Worm (Caenorhabditis elegans) whole organism, young adult: ENCODE measurements around the gene rps-0.
A peak's percentile ranks its signal among the peaks of the same experiment; 100 is the strongest.

Experiments
- B0019.2 ChIP-seq: fragments of 200-800 bp; sonication (Bioruptor generic); conservative IDR thresholded peaks from 2 replicates; pipeline ENCODE4 v1.3.6; 2022; ENCODE audit warnings: missing genetic modification reagents, missing genetic modification characterization, missing compliant biosample characterization
- B0261.1 ChIP-seq: sonication (generic microtip); optimal IDR thresholded peaks from 2 replicates; lab custom pipeline; 2016; ENCODE audit warnings: mild to moderate bottlenecking, missing genetic modification characterization, moderate library complexity, missing compliant biosample characterization
- C06A6.2 ChIP-seq: fragments of 200-800 bp; sonication (Bioruptor generic); conservative IDR thresholded peaks from 2 replicates; pipeline ENCODE4 v1.3.6; 2022; ENCODE audit warnings: missing genetic modification characterization, missing compliant biosample characterization
- D2030.7 ChIP-seq: fragments of 200-800 bp; sonication (Bioruptor generic); IDR thresholded peaks from 2 replicates; pipeline ENCODE4 v1.3.6; 2022; ENCODE audit warnings: missing genetic modification reagents, missing genetic modification characterization, missing compliant biosample characterization
- F33H1.4 ChIP-seq: fragments of 200-800 bp; sonication (Bioruptor generic); IDR thresholded peaks from 2 replicates; pipeline ENCODE4 v1.3.6; 2022; ENCODE audit warnings: missing genetic modification reagents, missing genetic modification characterization, missing compliant biosample characterization
- F49E8.2 ChIP-seq: sonication (generic microtip); optimal IDR thresholded peaks from 3 replicates; lab custom pipeline; 2017; ENCODE audit warnings: missing genetic modification characterization, mild to moderate bottlenecking, missing compliant biosample characterization, antibody characterized with exemption, moderate library complexity; ENCODE audit not compliant: insufficient read depth
- K11D2.4 ChIP-seq: fragments of 200-800 bp; sonication (Bioruptor generic); IDR thresholded peaks from 2 replicates; pipeline ENCODE4 v1.3.6; 2022; ENCODE audit warnings: missing genetic modification reagents, missing genetic modification characterization, missing compliant biosample characterization
- Y53G8AR.9 ChIP-seq: fragments of 200-800 bp; sonication (Bioruptor generic); conservative IDR thresholded peaks from 2 replicates; pipeline ENCODE4 v1.3.6; 2022; ENCODE audit warnings: missing genetic modification reagents, missing genetic modification characterization, missing compliant biosample characterization
- Y95B8A.8 ChIP-seq: fragments of 200-800 bp; sonication (Bioruptor generic); IDR thresholded peaks from 2 replicates; pipeline ENCODE4 v1.3.6; 2022; ENCODE audit warnings: missing genetic modification reagents, missing genetic modification characterization, missing compliant biosample characterization
- attf-5 ChIP-seq: fragments of 200-800 bp; sonication (Bioruptor generic); optimal IDR thresholded peaks from 2 replicates; lab custom pipeline; 2018; ENCODE audit warnings: mild to moderate bottlenecking, missing genetic modification characterization, missing compliant biosample characterization
- ceh-100 ChIP-seq: fragments of 200-800 bp; sonication (Bioruptor generic); IDR thresholded peaks from 2 replicates; pipeline ENCODE4 v1.3.6; 2022; ENCODE audit warnings: missing genetic modification reagents, missing genetic modification characterization, missing compliant biosample characterization
- ceh-58 ChIP-seq: fragments of 200-800 bp; sonication (Bioruptor generic); IDR thresholded peaks from 2 replicates; pipeline ENCODE4 v1.3.6; 2022; ENCODE audit warnings: missing genetic modification characterization, missing compliant biosample characterization
- ceh-91 ChIP-seq: fragments of 200-800 bp; sonication (Bioruptor generic); IDR thresholded peaks from 2 replicates; pipeline ENCODE4 v1.3.6; 2022; ENCODE audit warnings: missing genetic modification reagents, missing genetic modification characterization, missing compliant biosample characterization
- dox-1 ChIP-seq: fragments of 200-800 bp; sonication (Bioruptor generic); IDR thresholded peaks from 2 replicates; pipeline ENCODE4 v1.3.6; 2022; ENCODE audit warnings: missing genetic modification reagents, missing genetic modification characterization, missing compliant biosample characterization
- efl-1 ChIP-seq: fragments of 150-350 bp; optimal IDR thresholded peaks from 2 replicates; lab custom pipeline; 2014; ENCODE audit warnings: missing biosample characterization, missing genetic modification reagents, missing genetic modification characterization
- egl-44 ChIP-seq: fragments of 200-800 bp; sonication (Bioruptor generic); IDR thresholded peaks from 2 replicates; pipeline ENCODE4 v1.3.6; 2022; ENCODE audit warnings: missing genetic modification reagents, missing genetic modification characterization, missing compliant biosample characterization
- egrh-3 ChIP-seq: fragments of 200-800 bp; sonication (Bioruptor generic); IDR thresholded peaks from 2 replicates; pipeline ENCODE4 v1.3.6; 2022; ENCODE audit warnings: missing genetic modification reagents, missing genetic modification characterization, missing compliant biosample characterization
- ekl-4 ChIP-seq: fragments of 200-800 bp; sonication (Bioruptor generic); IDR thresholded peaks from 2 replicates; pipeline ENCODE4 v1.3.6; 2022; ENCODE audit warnings: missing genetic modification reagents, missing genetic modification characterization, missing compliant biosample characterization
- ets-4 ChIP-seq: fragments of 200-800 bp; sonication (Bioruptor generic); optimal IDR thresholded peaks from 2 replicates; lab custom pipeline; 2018; ENCODE audit warnings: mild to moderate bottlenecking, missing genetic modification characterization, missing compliant biosample characterization
- hmg-1.2 ChIP-seq: fragments of 200-800 bp; sonication (Bioruptor generic); IDR thresholded peaks from 2 replicates; pipeline ENCODE4 v1.3.6; 2022; ENCODE audit warnings: missing genetic modification reagents, missing genetic modification characterization, missing compliant biosample characterization
- hmg-20 ChIP-seq: fragments of 200-800 bp; sonication (Bioruptor generic); IDR thresholded peaks from 2 replicates; pipeline ENCODE4 v1.3.6; 2022; ENCODE audit warnings: missing genetic modification reagents, missing genetic modification characterization, missing compliant biosample characterization
- hsf-1 ChIP-seq: fragments of 200-800 bp; sonication (Bioruptor generic); IDR thresholded peaks from 2 replicates; pipeline ENCODE4 v1.3.6; 2022; ENCODE audit warnings: missing genetic modification reagents, missing genetic modification characterization, missing compliant biosample characterization
- lin-54 ChIP-seq: fragments of 200-800 bp; sonication (Bioruptor generic); optimal IDR thresholded peaks from 2 replicates; lab custom pipeline; 2018; ENCODE audit warnings: mild to moderate bottlenecking, missing genetic modification characterization, missing compliant biosample characterization
- lir-1 ChIP-seq: fragments of 200-800 bp; sonication (Bioruptor generic); conservative IDR thresholded peaks from 2 replicates; pipeline ENCODE4 v1.3.6; 2022; ENCODE audit warnings: missing genetic modification reagents, missing genetic modification characterization, missing compliant biosample characterization
- madf-10 ChIP-seq: sonication (generic microtip); optimal IDR thresholded peaks from 2 replicates; lab custom pipeline; 2016; ENCODE audit warnings: mild to moderate bottlenecking, missing genetic modification characterization, missing compliant biosample characterization
- madf-3 ChIP-seq: fragments of 200-800 bp; sonication (Bioruptor generic); IDR thresholded peaks from 2 replicates; pipeline ENCODE4 v1.3.6; 2022; ENCODE audit warnings: missing genetic modification reagents, missing genetic modification characterization, missing compliant biosample characterization
- madf-6 ChIP-seq: fragments of 200-800 bp; sonication (Bioruptor generic); IDR thresholded peaks from 2 replicates; pipeline ENCODE4 v1.3.6; 2022; ENCODE audit warnings: missing genetic modification reagents, missing genetic modification characterization, missing compliant biosample characterization
- mcd-1 ChIP-seq: fragments of 200-800 bp; sonication (Bioruptor generic); IDR thresholded peaks from 2 replicates; pipeline ENCODE4 v1.3.6; 2022; ENCODE audit warnings: missing genetic modification reagents, missing genetic modification characterization, missing compliant biosample characterization
- mel-28 ChIP-seq: sonication (generic microtip); optimal IDR thresholded peaks from 2 replicates; lab custom pipeline; 2016; ENCODE audit warnings: borderline replicate concordance, mild to moderate bottlenecking, missing genetic modification characterization, missing compliant biosample characterization
- nhr-179 ChIP-seq: sonication (generic microtip); optimal IDR thresholded peaks from 2 replicates; lab custom pipeline; 2016; ENCODE audit warnings: mild to moderate bottlenecking, missing genetic modification characterization, missing compliant biosample characterization
- nhr-27 ChIP-seq: fragments of 200-800 bp; sonication (Bioruptor generic); optimal IDR thresholded peaks from 2 replicates; lab custom pipeline; 2018; ENCODE audit warnings: mild to moderate bottlenecking, missing genetic modification characterization, moderate library complexity, missing compliant biosample characterization
- pbrm-1 ChIP-seq: fragments of 200-800 bp; sonication (Bioruptor generic); IDR thresholded peaks from 2 replicates; pipeline ENCODE4 v1.3.6; 2022; ENCODE audit warnings: missing genetic modification reagents, missing genetic modification characterization, missing compliant biosample characterization
- rcor-1 ChIP-seq: fragments of 200-800 bp; sonication (Bioruptor generic); IDR thresholded peaks from 2 replicates; pipeline ENCODE4 v1.3.6; 2022; ENCODE audit warnings: missing genetic modification reagents, missing genetic modification characterization, missing compliant biosample characterization
- repo-1 ChIP-seq: sonication (generic microtip); optimal IDR thresholded peaks from 2 replicates; lab custom pipeline; 2017; ENCODE audit warnings: mild to moderate bottlenecking, missing genetic modification characterization, missing compliant biosample characterization
- zfh-2 ChIP-seq: fragments of 200-800 bp; sonication (Bioruptor generic); conservative IDR thresholded peaks from 2 replicates; pipeline ENCODE4 v1.3.6; 2022; ENCODE audit warnings: missing genetic modification reagents, missing genetic modification characterization, missing compliant biosample characterization
- zim-3 ChIP-seq: sonication (generic microtip); optimal IDR thresholded peaks from 2 replicates; lab custom pipeline; 2017; ENCODE audit warnings: mild to moderate bottlenecking, missing genetic modification characterization, moderate library complexity, missing compliant biosample characterization
- ztf-22 ChIP-seq: fragments of 200-800 bp; sonication (Bioruptor generic); optimal IDR thresholded peaks from 2 replicates; lab custom pipeline; 2018; ENCODE audit warnings: mild to moderate bottlenecking, missing genetic modification characterization, moderate library complexity, missing compliant biosample characterization

Gene rps-0

ce11 chrIII:4756983-4757382 lies 3.1 kb upstream of the rps-0 start, which contains the start of gene fbxl-2 (continued):
- TF ChIP-seq ztf-22 (GFP tag; lab: Kevin White, UChicago) (no peak), lin-54 (GFP tag; lab: Kevin White, UChicago) (peak; percentile 99), nhr-27 (no peak), ceh-58 (GFP tag; lab: Robert Waterston, UW) (no peak), F33H1.4 (GFP tag; lab: Robert Waterston, UW) (peak; percentile 94), C06A6.2 (GFP tag; lab: Robert Waterston, UW) (peak; percentile 85), efl-1 (GFP tag; lab: Kevin White, UChicago) (peak; percentile 96), Y53G8AR.9 (GFP tag; lab: Robert Waterston, UW) (peak; percentile 97), lir-1 (GFP tag; lab: Robert Waterston, UW) (peak; percentile 92), zim-3 (tag; lab: Kevin White, UChicago) (no peak), K11D2.4 (peak; percentile 91)

ce11 chrIII:4752569-4752968 lies 1.3 kb downstream of the rps-0 start:
- TF ChIP-seq hmg-1.2 (GFP tag; lab: Robert Waterston, UW) (peak; percentile 67), mcd-1 (GFP tag; lab: Robert Waterston, UW) (peak; percentile 87), D2030.7 (GFP tag; lab: Robert Waterston, UW) (peak; percentile 58), hmg-20 (GFP tag; lab: Robert Waterston, UW) (peak; percentile 39; the same call in 1 of the 2 replicates), ceh-100 (GFP tag; lab: Robert Waterston, UW) (peak; percentile 52), madf-3 (0 out of 2 replicates have a peak, but pooled peaks have one; percentile 25), F33H1.4 (GFP tag; lab: Robert Waterston, UW) (peak; percentile 99), dox-1 (GFP tag; lab: Robert Waterston, UW) (peak; percentile 75), pbrm-1 (GFP tag; lab: Robert Waterston, UW) (peak; percentile 68), rcor-1 (peak; percentile 55), Y95B8A.8 (GFP tag; lab: Robert Waterston, UW) (0 out of 2 replicates have a peak, but pooled peaks have one; percentile 23), K11D2.4 (peak; percentile 80), ekl-4 (GFP tag; lab: Robert Waterston, UW) (peak; percentile 91), C06A6.2 (GFP tag; lab: Robert Waterston, UW) (peak; percentile 41; the same call in 1 of the 2 replicates), ceh-91 (GFP tag; lab: Robert Waterston, UW) (peak; percentile 62), hsf-1 (peak; percentile 82), madf-6 (GFP tag; lab: Robert Waterston, UW) (peak; percentile 80)
- TF ChIP-seq, all 124 proteins: peak for 17; not testable (repeated sequence) for 107

ce11 chrIII:4748666-4749065 lies 5.2 kb downstream of the rps-0 start:
- no peak for TF ChIP-seq F49E8.2 (tag; lab: Kevin White, UChicago)
- no peak for TF ChIP-seq attf-5
- no peak for TF ChIP-seq egl-44 (GFP tag; lab: Robert Waterston, UW)
- TF ChIP-seq egrh-3 (GFP tag; lab: Robert Waterston, UW), result peak; percentile 90
- TF ChIP-seq repo-1, result no peak
- no peak for TF ChIP-seq madf-3
- TF ChIP-seq madf-10 (tag; lab: Kevin White, UChicago), result no peak
- no peak for TF ChIP-seq ets-4 (GFP tag; lab: Kevin White, UChicago)
- no peak for TF ChIP-seq nhr-179
- TF ChIP-seq zfh-2 (GFP tag; lab: Robert Waterston, UW), result peak; percentile 93
- no peak for TF ChIP-seq B0019.2 (GFP tag; lab: Robert Waterston, UW)
- no peak for TF ChIP-seq B0261.1 (tag; lab: Kevin White, UChicago)
- no peak for TF ChIP-seq mel-28
